Fruit fly (Drosophila melanogaster) whole organism, embryonic: ENCODE results near the gene Zn72D.
A peak's percentile ranks its signal among the peaks of the same experiment; 100 is the strongest.

ENCODE experiments used
- CG10543 ChIP-seq: fragments of 200-800 bp; sonication (Bioruptor generic); optimal IDR thresholded peaks from 3 replicates; lab custom pipeline; 2017; ENCODE audit warnings: missing biosample characterization, mild to moderate bottlenecking, missing genetic modification characterization, moderate library complexity
- CG10654 ChIP-seq: fragments of 200-800 bp; sonication (Bioruptor generic); optimal IDR thresholded peaks from 2 replicates; lab custom pipeline; 2016; ENCODE audit warnings: missing biosample characterization, missing genetic modification characterization
- CG11093 ChIP-seq: fragments of 200-800 bp; sonication (Bioruptor generic); IDR thresholded peaks from 3 replicates; pipeline ENCODE4 v1.3.6; 2022; ENCODE audit warnings: missing biosample characterization, missing genetic modification characterization
- CG13296 ChIP-seq: fragments of 200-800 bp; sonication (Bioruptor generic); optimal IDR thresholded peaks from 3 replicates; lab custom pipeline; 2018; ENCODE audit warnings: missing biosample characterization, mild to moderate bottlenecking, missing genetic modification characterization
- CG16813 ChIP-seq: fragments of 200-800 bp; sonication (Bioruptor generic); IDR thresholded peaks from 3 replicates; pipeline ENCODE4 v1.3.6; 2022; ENCODE audit warnings: missing biosample characterization, missing genetic modification characterization; ENCODE audit not compliant: partially characterized antibody
- CG17568 ChIP-seq: fragments of 200-800 bp; sonication (Bioruptor generic); optimal IDR thresholded peaks from 2 replicates; lab custom pipeline; 2018; ENCODE audit warnings: missing biosample characterization, mild to moderate bottlenecking, missing genetic modification characterization, moderate library complexity
- CG2116 ChIP-seq: fragments of 200-800 bp; sonication (Bioruptor generic); optimal IDR thresholded peaks from 3 replicates; lab custom pipeline; 2018; ENCODE audit warnings: missing biosample characterization, mild to moderate bottlenecking, missing genetic modification characterization
- CG2199 ChIP-seq: fragments of 200-800 bp; sonication (Bioruptor generic); IDR thresholded peaks from 3 replicates; pipeline ENCODE4 v1.3.6; 2022; ENCODE audit warnings: missing biosample characterization, missing genetic modification characterization
- CG30020 ChIP-seq: fragments of 200-800 bp; optimal IDR thresholded peaks from 2 replicates; lab custom pipeline; 2019; ENCODE audit warnings: missing biosample characterization, mild to moderate bottlenecking, missing genetic modification characterization, moderate library complexity
- CG32532 ChIP-seq: fragments of 200-800 bp; sonication (Bioruptor generic); IDR thresholded peaks from 2 replicates; pipeline ENCODE4 v1.3.6; 2022; ENCODE audit warnings: missing biosample characterization, missing genetic modification characterization
- CG33557 ChIP-seq: fragments of 200-800 bp; sonication (Bioruptor generic); optimal IDR thresholded peaks from 2 replicates; lab custom pipeline; 2019; ENCODE audit warnings: missing biosample characterization, mild to moderate bottlenecking, missing genetic modification characterization, moderate library complexity
- CG34376 ChIP-seq: fragments of 200-800 bp; sonication (Bioruptor generic); optimal IDR thresholded peaks from 2 replicates; lab custom pipeline; 2018; ENCODE audit warnings: missing biosample characterization, mild to moderate bottlenecking, missing genetic modification characterization
- CG6254 ChIP-seq: fragments of 200-800 bp; sonication (Bioruptor generic); optimal IDR thresholded peaks from 3 replicates; lab custom pipeline; 2017; ENCODE audit warnings: mild to moderate bottlenecking, missing biosample characterization, missing genetic modification reagents, missing genetic modification characterization
- CG6689 ChIP-seq: fragments of 200-800 bp; sonication (Bioruptor generic); IDR thresholded peaks from 2 replicates; pipeline ENCODE4 v1.3.6; 2022; ENCODE audit warnings: missing biosample characterization, missing genetic modification characterization
- CG6765 ChIP-seq: fragments of 200-800 bp; sonication (Bioruptor generic); optimal IDR thresholded peaks from 3 replicates; lab custom pipeline; 2017; ENCODE audit warnings: missing biosample characterization, mild to moderate bottlenecking, missing genetic modification characterization
- CG6791 ChIP-seq: fragments of 200-800 bp; sonication (Bioruptor generic); IDR thresholded peaks from 3 replicates; pipeline ENCODE4 v1.3.6; 2022; ENCODE audit warnings: missing biosample characterization, missing genetic modification characterization; ENCODE audit not compliant: partially characterized antibody
- CG6854 ChIP-seq: fragments of 200-800 bp; sonication (Bioruptor generic); optimal IDR thresholded peaks from 3 replicates; lab custom pipeline; 2017; ENCODE audit warnings: missing biosample characterization, mild to moderate bottlenecking, missing genetic modification characterization
- CG7928 ChIP-seq: fragments of 200-800 bp; sonication (Bioruptor generic); optimal IDR thresholded peaks from 2 replicates; lab custom pipeline; 2017; ENCODE audit warnings: missing biosample characterization, mild to moderate bottlenecking, missing genetic modification characterization
- CG7987 ChIP-seq: fragments of 200-800 bp; sonication (Bioruptor generic); optimal IDR thresholded peaks from 2 replicates; lab custom pipeline; 2018; ENCODE audit warnings: missing biosample characterization, mild to moderate bottlenecking, missing genetic modification characterization, moderate library complexity
- CG8290 ChIP-seq, 3 experiments: fragments of 200-800 bp; sonication (Bioruptor generic); optimal IDR thresholded peaks; 2 replicates each; lab custom pipeline; 2016 to 2019; ENCODE audit warnings: missing biosample characterization in 3 of 3, missing genetic modification characterization in 3 of 3, mild to moderate bottlenecking in 2 of 3, moderate library complexity in 1 of 3
- CG9215 ChIP-seq: fragments of 200-800 bp; sonication (Bioruptor generic); IDR thresholded peaks from 2 replicates; pipeline ENCODE4 v1.3.6; 2022; ENCODE audit warnings: missing biosample characterization, missing genetic modification characterization
- Fer2 ChIP-seq: fragments of 200-800 bp; sonication (Bioruptor generic); optimal IDR thresholded peaks from 2 replicates; lab custom pipeline; 2018; ENCODE audit warnings: missing biosample characterization, mild to moderate bottlenecking, missing genetic modification characterization, moderate library complexity
- GATAe ChIP-seq: fragments of 200-800 bp; sonication (Bioruptor generic); conservative IDR thresholded peaks from 2 replicates; pipeline ENCODE4 v1.3.6; 2022; ENCODE audit warnings: missing biosample characterization, missing genetic modification characterization
- Hey ChIP-seq: fragments of 200-800 bp; sonication (Bioruptor generic); optimal IDR thresholded peaks from 3 replicates; lab custom pipeline; 2018; ENCODE audit warnings: missing biosample characterization, mild to moderate bottlenecking, missing genetic modification characterization
- Hr39 ChIP-seq: fragments of >200 bp; optimal IDR thresholded peaks from 2 replicates; lab custom pipeline; 2017
- Hr51 ChIP-seq, 2 experiments: fragments of 200-800 bp; sonication (Bioruptor generic); optimal IDR thresholded peaks; 2 replicates in 1 of 2; 3 replicates in 1 of 2; lab custom pipeline; 2016 to 2018; ENCODE audit warnings: missing biosample characterization in 2 of 2, missing genetic modification characterization in 2 of 2, mild to moderate bottlenecking in 1 of 2, moderate library complexity in 1 of 2
- Lim3 ChIP-seq: fragments of 200-800 bp; sonication (Bioruptor generic); IDR thresholded peaks from 2 replicates; pipeline ENCODE4 v1.3.6; 2022; ENCODE audit warnings: missing biosample characterization, missing genetic modification characterization
- Mes4 ChIP-seq: fragments of 200-800 bp; sonication (Bioruptor generic); optimal IDR thresholded peaks from 2 replicates; lab custom pipeline; 2016; ENCODE audit warnings: missing biosample characterization, missing genetic modification characterization
- NfI ChIP-seq: fragments of 200-800 bp; sonication (Bioruptor generic); optimal IDR thresholded peaks from 3 replicates; lab custom pipeline; 2018; ENCODE audit warnings: missing biosample characterization, mild to moderate bottlenecking, missing genetic modification characterization, moderate library complexity
- Scr ChIP-seq: fragments of 200-800 bp; sonication (Bioruptor generic); IDR thresholded peaks from 2 replicates; pipeline ENCODE4 v1.3.6; 2022; ENCODE audit warnings: missing biosample characterization, missing genetic modification characterization; ENCODE audit not compliant: partially characterized antibody
- Trl ChIP-seq, 3 experiments: fragments of >200 bp in 2 of 3; fragments of 200-800 bp in 1 of 3; sonication (Bioruptor generic) in 1 of 3; optimal IDR thresholded peaks; 2 replicates in 1 of 3; 3 replicates in 2 of 3; lab custom pipeline; 2016 to 2017; ENCODE audit warnings: missing biosample characterization in 1 of 3, missing genetic modification characterization in 1 of 3
- bab2 ChIP-seq: fragments of 200-800 bp; sonication (Bioruptor generic); optimal IDR thresholded peaks from 2 replicates; lab custom pipeline; 2016; ENCODE audit warnings: missing biosample characterization, missing genetic modification characterization
- corto ChIP-seq: fragments of 200-800 bp; sonication (Bioruptor generic); optimal IDR thresholded peaks from 2 replicates; lab custom pipeline; 2016; ENCODE audit warnings: missing biosample characterization, mild to moderate bottlenecking, missing genetic modification characterization, moderate library complexity
- da ChIP-seq: fragments of 200-800 bp; sonication (Bioruptor generic); optimal IDR thresholded peaks from 2 replicates; lab custom pipeline; 2016; ENCODE audit warnings: missing biosample characterization, missing genetic modification characterization
- emc ChIP-seq: fragments of 200-800 bp; sonication (Bioruptor generic); optimal IDR thresholded peaks from 2 replicates; lab custom pipeline; 2016; ENCODE audit warnings: missing biosample characterization, missing genetic modification characterization
- fd96Cb ChIP-seq: fragments of 200-800 bp; sonication (Bioruptor generic); optimal IDR thresholded peaks from 2 replicates; lab custom pipeline; 2018; ENCODE audit warnings: missing biosample characterization, mild to moderate bottlenecking, missing genetic modification characterization, moderate library complexity
- gsb-n ChIP-seq: fragments of 200-800 bp; sonication (Bioruptor generic); optimal IDR thresholded peaks from 3 replicates; lab custom pipeline; 2018; ENCODE audit warnings: missing biosample characterization, mild to moderate bottlenecking, missing genetic modification characterization
- gt ChIP-seq: fragments of 200-800 bp; sonication (Bioruptor generic); IDR thresholded peaks from 2 replicates; pipeline ENCODE4 v1.3.6; 2022; ENCODE audit warnings: missing biosample characterization, missing genetic modification characterization
- ind ChIP-seq: fragments of 200-800 bp; sonication (Bioruptor generic); optimal IDR thresholded peaks from 3 replicates; lab custom pipeline; 2016; ENCODE audit warnings: missing biosample characterization, missing genetic modification characterization
- ken ChIP-seq: fragments of 200-800 bp; sonication (Bioruptor generic); IDR thresholded peaks from 3 replicates; pipeline ENCODE4 v1.3.6; 2022; ENCODE audit warnings: missing biosample characterization, missing genetic modification characterization
- luna ChIP-seq: fragments of 200-800 bp; sonication (Bioruptor generic); optimal IDR thresholded peaks from 2 replicates; lab custom pipeline; 2016; ENCODE audit warnings: missing biosample characterization, missing genetic modification characterization
- pho ChIP-seq: fragments of 200-800 bp; sonication (Bioruptor generic); optimal IDR thresholded peaks from 2 replicates; lab custom pipeline; 2016; ENCODE audit warnings: missing biosample characterization, missing genetic modification characterization
- prd ChIP-seq, 3 experiments: fragments of >200 bp in 2 of 3; fragments of 200-800 bp in 1 of 3; sonication (Bioruptor generic) in 1 of 3; optimal IDR thresholded peaks in 2 of 3; IDR thresholded peaks in 1 of 3; 2 replicates in 2 of 3; 3 replicates in 1 of 3; pipeline versions ENCODE4 v1.3.6 to Lab custom; 2017 to 2022; ENCODE audit warnings: missing biosample characterization in 1 of 3, missing genetic modification characterization in 1 of 3
- ranshi ChIP-seq: fragments of 200-800 bp; sonication (Bioruptor generic); IDR thresholded peaks from 2 replicates; pipeline ENCODE4 v1.3.6; 2022; ENCODE audit warnings: missing biosample characterization, missing genetic modification characterization
- rib ChIP-seq: fragments of 200-800 bp; sonication (Bioruptor generic); IDR thresholded peaks from 2 replicates; pipeline ENCODE4 v1.3.6; 2022; ENCODE audit warnings: missing biosample characterization, missing genetic modification characterization
- slp2 ChIP-seq: fragments of 200-800 bp; sonication (Bioruptor generic); optimal IDR thresholded peaks from 2 replicates; lab custom pipeline; 2016; ENCODE audit warnings: missing biosample characterization, missing genetic modification characterization
- trh ChIP-seq: fragments of 200-800 bp; sonication (Bioruptor generic); optimal IDR thresholded peaks from 2 replicates; lab custom pipeline; 2016; ENCODE audit warnings: missing biosample characterization, missing genetic modification characterization
- tup ChIP-seq: fragments of 200-800 bp; sonication (Bioruptor generic); optimal IDR thresholded peaks from 2 replicates; lab custom pipeline; 2016; ENCODE audit warnings: missing biosample characterization, mild to moderate bottlenecking, missing genetic modification characterization, moderate library complexity

Zn72D gene

DNA sequence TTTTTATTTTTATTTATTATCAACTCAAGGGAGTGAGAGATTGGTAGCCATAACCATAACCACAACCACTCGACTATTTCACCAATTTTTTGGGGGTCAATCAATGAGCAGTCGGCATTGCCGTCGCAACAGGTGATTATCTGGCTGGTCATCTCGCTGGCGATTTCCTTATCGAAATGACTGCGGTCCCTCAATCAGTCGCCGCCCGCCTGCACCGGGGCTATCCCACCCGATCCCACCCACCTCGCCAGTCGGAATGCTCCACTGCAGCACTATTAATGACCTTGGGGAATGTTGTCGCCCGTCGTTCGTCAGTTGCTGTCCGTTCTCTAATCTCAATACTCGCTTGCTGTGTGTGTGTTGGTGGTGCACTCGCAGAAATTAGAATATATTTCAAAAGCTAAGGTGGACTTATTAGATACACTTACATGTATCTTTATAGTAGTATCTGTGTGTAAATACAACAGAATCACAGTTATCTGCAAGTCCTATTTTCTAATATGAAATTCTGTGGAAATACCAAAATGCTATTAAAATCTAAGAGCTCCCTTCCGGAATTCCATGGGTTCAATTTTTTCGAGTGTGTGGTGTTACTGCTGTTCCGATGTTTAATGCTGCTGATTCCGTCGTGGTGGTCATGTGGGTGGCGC, 48.1 kb upstream of the Zn72D start (continued):
- 0 out of 2 replicates have a peak, but pooled peaks have one; percentile 3 for TF ChIP-seq ranshi (GFP tag; lab: Robert Waterston, UW)
- no peak for TF ChIP-seq CG6791
- TF ChIP-seq rib (GFP tag; lab: Robert Waterston, UW) = no peak; the same call in 1 of the 2 replicates
- no peak for TF ChIP-seq CG17568 (GFP tag; lab: Kevin White, UChicago)
- TF ChIP-seq CG6254 (GFP tag; lab: Kevin White, UChicago) = no peak
- peak; percentile 53 for TF ChIP-seq CG10543 (GFP tag; lab: Kevin White, UChicago)
- TF ChIP-seq gt (GFP tag; lab: Robert Waterston, UW) = no peak
- no peak for TF ChIP-seq CG33557 (GFP tag; lab: Kevin White, UChicago)
- TF ChIP-seq CG9215 (GFP tag; lab: Robert Waterston, UW) = peak; percentile 68
- TF ChIP-seq Lim3 (GFP tag; lab: Robert Waterston, UW) = no peak
- TF ChIP-seq CG11093 (GFP tag; lab: Robert Waterston, UW) = peak; percentile 31; the same call in 1 of the 3 replicates
- TF ChIP-seq Mes4 = peak; percentile 39
- TF ChIP-seq NfI (GFP tag; lab: Kevin White, UChicago) = peak; percentile 47
- no peak for TF ChIP-seq tup
- no peak for TF ChIP-seq CG8290 (GFP tag; optimal IDR thresholded peaks at IDR 0.05; lab: Kevin White, UChicago)
- peak in 1 of 2 experiments; percentile 52 for TF ChIP-seq CG8290 (tag; optimal IDR thresholded peaks at IDR 0.05; lab: Kevin White, UChicago)
- TF ChIP-seq Hr51 (GFP tag; optimal IDR thresholded peaks at IDR 0.05; lab: Kevin White, UChicago) = peak; percentile 42 to 68
- TF ChIP-seq CG6689 (GFP tag; lab: Robert Waterston, UW) = 0 out of 2 replicates have a peak, but pooled peaks have one; percentile 25
- peak; percentile 70 for TF ChIP-seq CG13296
- TF ChIP-seq Fer2 (tag; lab: Kevin White, UChicago) = no peak
- no peak for TF ChIP-seq Hey (tag; lab: Kevin White, UChicago)
- TF ChIP-seq bab2 (GFP tag; lab: Kevin White, UChicago) = peak; percentile 57
- peak; percentile 72 for TF ChIP-seq pho (GFP tag; lab: Kevin White, UChicago)
- no peak for TF ChIP-seq Trl (optimal IDR thresholded peaks at IDR 0.05; lab: Kevin White, UChicago)
- TF ChIP-seq Trl (GFP tag; optimal IDR thresholded peaks at IDR 0.05; lab: Kevin White, UChicago) = peak; percentile 55
- TF ChIP-seq emc = peak; percentile 16
- peak; percentile 39 for TF ChIP-seq CG10654 (GFP tag; lab: Kevin White, UChicago)
- peak; percentile 45 for TF ChIP-seq slp2 (GFP tag; lab: Kevin White, UChicago)
- TF ChIP-seq gsb-n (tag; lab: Kevin White, UChicago) = no peak
- TF ChIP-seq CG16813 (GFP tag; lab: Robert Waterston, UW) = no peak
- no peak for TF ChIP-seq CG6765 (GFP tag; lab: Kevin White, UChicago)
- TF ChIP-seq CG32532 (GFP tag; lab: Robert Waterston, UW) = no peak
- peak; percentile 47 for TF ChIP-seq CG34376 (GFP tag; lab: Kevin White, UChicago)
- TF ChIP-seq ken (GFP tag; lab: Robert Waterston, UW) = 0 out of 3 replicates have a peak, but pooled peaks have one; percentile 29
- no peak for TF ChIP-seq CG30020 (tag; lab: Kevin White, UChicago)
- peak; percentile 15 for TF ChIP-seq CG7928 (GFP tag; lab: Kevin White, UChicago)
- peak; percentile 58 for TF ChIP-seq fd96Cb (tag; lab: Kevin White, UChicago)
- no peak for TF ChIP-seq CG2116 (GFP tag; lab: Kevin White, UChicago)
- no peak for TF ChIP-seq luna (GFP tag; lab: Kevin White, UChicago)
- no peak for TF ChIP-seq Hr39 (lab: Kevin White, UChicago)
- TF ChIP-seq ind (GFP tag; lab: Kevin White, UChicago) = peak; percentile 72
- TF ChIP-seq corto = no peak
- no peak; the same call in 1 of the 2 replicates for TF ChIP-seq GATAe
- TF ChIP-seq CG7987 = peak; percentile 55
- TF ChIP-seq CG6854 = peak; percentile 15
- TF ChIP-seq trh (GFP tag; lab: Kevin White, UChicago) = no peak
- TF ChIP-seq da (GFP tag; lab: Kevin White, UChicago) = no peak
- TF ChIP-seq Scr (GFP tag; lab: Robert Waterston, UW) = no peak
- no peak for TF ChIP-seq prd (optimal IDR thresholded peaks at IDR 0.05; lab: Kevin White, UChicago)
- TF ChIP-seq prd (GFP tag; IDR thresholded peaks at IDR 0.05; lab: Robert Waterston, UW) = peak; percentile 53; the same call in 2 of the 3 replicates
- TF ChIP-seq CG2199 (GFP tag; lab: Robert Waterston, UW) = no peak
